Worm (Caenorhabditis elegans): ENCODE results near the gene Y116F11B.13.

- TF ChIP-seq lsy-2 (tag; optimal IDR thresholded peaks at IDR 0.05) (no peak), nhr-11 (tag; optimal IDR thresholded peaks at IDR 0.05) (no peak), spr-1 (tag; optimal IDR thresholded peaks at IDR 0.05) (no peak), mdl-1 (tag; optimal IDR thresholded peaks at IDR 0.05) (no peak)
Observed at ce11 chrV:19857334-19857733, 25.7 kb upstream of the Y116F11B.13 start, which contains the start of gene Y116F11B.8.

Measured in whole organism, L4 larva.